Fruit fly (Drosophila melanogaster): ENCODE measurements around the gene CG6356.

- TF ChIP-seq psq (optimal IDR thresholded peaks at IDR 0.05) (no peak), pan (optimal IDR thresholded peaks at IDR 0.05) (no peak)
Measured at dm6 chr3R:24272775-24273290, 10.9 kb upstream of the CG6356 start, which contains the start of gene Orct2.
